Fruit fly (Drosophila melanogaster) whole organism, embryonic: ENCODE data around the gene CG8870.

Source experiments
- CG10274 ChIP-seq: fragments of 200-800 bp; sonication (Bioruptor generic); optimal IDR thresholded peaks from 3 replicates; lab custom pipeline; 2017; ENCODE audit warnings: missing biosample characterization, mild to moderate bottlenecking, missing genetic modification characterization
- CG10543 ChIP-seq: fragments of 200-800 bp; sonication (Bioruptor generic); optimal IDR thresholded peaks from 3 replicates; lab custom pipeline; 2017; ENCODE audit warnings: missing biosample characterization, mild to moderate bottlenecking, missing genetic modification characterization, moderate library complexity
- CG12299 ChIP-seq: fragments of 200-800 bp; sonication (Bioruptor generic); optimal IDR thresholded peaks from 2 replicates; lab custom pipeline; 2018; ENCODE audit warnings: missing biosample characterization, mild to moderate bottlenecking, missing genetic modification characterization
- CG14014 ChIP-seq: fragments of 200-800 bp; sonication (Bioruptor generic); IDR thresholded peaks from 2 replicates; pipeline ENCODE4 v1.3.6; 2022; ENCODE audit warnings: missing biosample characterization, missing genetic modification characterization
- CG14441 ChIP-seq: fragments of 200-800 bp; sonication (Bioruptor generic); IDR thresholded peaks from 2 replicates; pipeline ENCODE4 v1.3.6; 2022; ENCODE audit warnings: missing biosample characterization, missing genetic modification characterization
- CG1602 ChIP-seq: fragments of 200-800 bp; sonication (Bioruptor generic); optimal IDR thresholded peaks from 3 replicates; lab custom pipeline; 2016; ENCODE audit warnings: missing biosample characterization, missing genetic modification characterization
- CG17359 ChIP-seq: fragments of 200-800 bp; sonication (Bioruptor generic); optimal IDR thresholded peaks from 3 replicates; lab custom pipeline; 2018; ENCODE audit warnings: missing biosample characterization, mild to moderate bottlenecking, missing genetic modification characterization, moderate library complexity
- CG2129 ChIP-seq: fragments of 200-800 bp; sonication (Bioruptor generic); IDR thresholded peaks from 2 replicates; pipeline ENCODE4 v1.3.6; 2022; ENCODE audit warnings: missing biosample characterization, missing genetic modification characterization; ENCODE audit not compliant: partially characterized antibody
- CG2678 ChIP-seq: fragments of 200-800 bp; sonication (Bioruptor generic); optimal IDR thresholded peaks from 3 replicates; lab custom pipeline; 2019; ENCODE audit warnings: missing biosample characterization, mild to moderate bottlenecking, missing genetic modification characterization, moderate library complexity
- CG2712 ChIP-seq: fragments of 200-800 bp; optimal IDR thresholded peaks from 3 replicates; lab custom pipeline; 2019; ENCODE audit warnings: missing biosample characterization, mild to moderate bottlenecking, missing genetic modification characterization, moderate library complexity
- CG30020 ChIP-seq: fragments of 200-800 bp; optimal IDR thresholded peaks from 2 replicates; lab custom pipeline; 2019; ENCODE audit warnings: missing biosample characterization, mild to moderate bottlenecking, missing genetic modification characterization, moderate library complexity
- CG31388 ChIP-seq: fragments of 200-800 bp; sonication (Bioruptor generic); optimal IDR thresholded peaks from 2 replicates; lab custom pipeline; 2016; ENCODE audit warnings: missing biosample characterization, missing genetic modification characterization
- CG32532 ChIP-seq: fragments of 200-800 bp; sonication (Bioruptor generic); IDR thresholded peaks from 2 replicates; pipeline ENCODE4 v1.3.6; 2022; ENCODE audit warnings: missing biosample characterization, missing genetic modification characterization
- CG33213 ChIP-seq: fragments of 200-800 bp; sonication (Bioruptor generic); optimal IDR thresholded peaks from 3 replicates; lab custom pipeline; 2016; ENCODE audit warnings: missing biosample characterization, missing genetic modification characterization
- CG3726 ChIP-seq: fragments of 200-800 bp; sonication (Bioruptor generic); IDR thresholded peaks from 3 replicates; pipeline ENCODE4, ENCODE4 v1.3.6; 2022; ENCODE audit warnings: missing biosample characterization, missing genetic modification characterization
- CG6654 ChIP-seq: fragments of 200-800 bp; sonication (Bioruptor generic); optimal IDR thresholded peaks from 2 replicates; lab custom pipeline; 2017; ENCODE audit warnings: missing biosample characterization, mild to moderate bottlenecking, missing genetic modification characterization
- CG6813 ChIP-seq: fragments of 200-800 bp; sonication (Bioruptor generic); optimal IDR thresholded peaks from 2 replicates; lab custom pipeline; 2017; ENCODE audit warnings: missing biosample characterization, missing genetic modification characterization, mild to moderate bottlenecking, moderate library complexity, missing genetic modification reagents
- CG7786 ChIP-seq: fragments of 200-800 bp; sonication (Bioruptor generic); optimal IDR thresholded peaks from 2 replicates; lab custom pipeline; 2016; ENCODE audit warnings: missing biosample characterization, missing genetic modification characterization
- CG7928 ChIP-seq: fragments of 200-800 bp; sonication (Bioruptor generic); optimal IDR thresholded peaks from 2 replicates; lab custom pipeline; 2017; ENCODE audit warnings: missing biosample characterization, mild to moderate bottlenecking, missing genetic modification characterization
- CG8924 ChIP-seq: fragments of 200-800 bp; optimal IDR thresholded peaks from 3 replicates; lab custom pipeline; 2019; ENCODE audit warnings: missing biosample characterization, mild to moderate bottlenecking, missing genetic modification characterization, moderate library complexity
- CG9215 ChIP-seq: fragments of 200-800 bp; sonication (Bioruptor generic); IDR thresholded peaks from 2 replicates; pipeline ENCODE4 v1.3.6; 2022; ENCODE audit warnings: missing biosample characterization, missing genetic modification characterization
- CG9727 ChIP-seq: fragments of 200-800 bp; sonication (Bioruptor generic); optimal IDR thresholded peaks from 3 replicates; lab custom pipeline; 2017; ENCODE audit warnings: missing biosample characterization, mild to moderate bottlenecking, missing genetic modification characterization
- Dbx ChIP-seq: fragments of 200-800 bp; sonication (Bioruptor generic); IDR thresholded peaks from 3 replicates; pipeline ENCODE4 v1.3.6; 2022; ENCODE audit warnings: missing biosample characterization, missing genetic modification characterization
- Dfd ChIP-seq, 2 experiments: fragments of >200 bp; optimal IDR thresholded peaks; 2 replicates each; lab custom pipeline; 2017; ENCODE audit warnings: missing biosample characterization in 2 of 2, missing genetic modification characterization in 2 of 2
- Ets97D ChIP-seq: fragments of 200-800 bp; sonication (Bioruptor generic); optimal IDR thresholded peaks from 3 replicates; lab custom pipeline; 2016; ENCODE audit warnings: missing biosample characterization, missing genetic modification characterization
- GATAe ChIP-seq: fragments of 200-800 bp; sonication (Bioruptor generic); conservative IDR thresholded peaks from 2 replicates; pipeline ENCODE4 v1.3.6; 2022; ENCODE audit warnings: missing biosample characterization, missing genetic modification characterization
- Gug ChIP-seq: fragments of 200-800 bp; sonication (Bioruptor generic); IDR thresholded peaks from 4 replicates; pipeline ENCODE4 v1.3.6; 2022; ENCODE audit warnings: missing biosample characterization, missing genetic modification characterization
- HHEX ChIP-seq: fragments of 200-800 bp; sonication (Bioruptor generic); optimal IDR thresholded peaks from 3 replicates; lab custom pipeline; 2017; ENCODE audit warnings: missing biosample characterization, mild to moderate bottlenecking, missing genetic modification characterization, missing genetic modification reagents
- HLHmδ ChIP-seq: fragments of 200-800 bp; sonication (Bioruptor generic); optimal IDR thresholded peaks from 2 replicates; lab custom pipeline; 2018; ENCODE audit warnings: missing biosample characterization, mild to moderate bottlenecking, missing genetic modification characterization, moderate library complexity
- HmgZ ChIP-seq: fragments of 200-800 bp; sonication (Bioruptor generic); optimal IDR thresholded peaks from 2 replicates; lab custom pipeline; 2018; ENCODE audit warnings: missing biosample characterization, mild to moderate bottlenecking, missing genetic modification characterization
- Hsf ChIP-seq: fragments of 200-800 bp; sonication (Bioruptor generic); optimal IDR thresholded peaks from 3 replicates; lab custom pipeline; 2016; ENCODE audit warnings: missing biosample characterization, missing genetic modification characterization
- NK7.1 ChIP-seq: fragments of 200-800 bp; sonication (Bioruptor generic); optimal IDR thresholded peaks from 3 replicates; lab custom pipeline; 2016; ENCODE audit warnings: missing biosample characterization, missing genetic modification characterization
- Neu2 ChIP-seq: fragments of 200-800 bp; sonication (Bioruptor generic); optimal IDR thresholded peaks from 3 replicates; lab custom pipeline; 2016; ENCODE audit warnings: missing biosample characterization, missing genetic modification characterization, borderline replicate concordance
- Nf-YB ChIP-seq: fragments of 200-800 bp; sonication (Bioruptor generic); optimal IDR thresholded peaks from 3 replicates; lab custom pipeline; 2019; ENCODE audit warnings: missing biosample characterization, mild to moderate bottlenecking, missing genetic modification characterization, moderate library complexity
- NfI ChIP-seq: fragments of 200-800 bp; sonication (Bioruptor generic); optimal IDR thresholded peaks from 3 replicates; lab custom pipeline; 2018; ENCODE audit warnings: missing biosample characterization, mild to moderate bottlenecking, missing genetic modification characterization, moderate library complexity
- Scr ChIP-seq: fragments of 200-800 bp; sonication (Bioruptor generic); IDR thresholded peaks from 2 replicates; pipeline ENCODE4 v1.3.6; 2022; ENCODE audit warnings: missing biosample characterization, missing genetic modification characterization; ENCODE audit not compliant: partially characterized antibody
- Sry-δ ChIP-seq: fragments of 200-800 bp; sonication (Bioruptor generic); optimal IDR thresholded peaks from 2 replicates; lab custom pipeline; 2016; ENCODE audit warnings: missing biosample characterization, missing genetic modification characterization
- Tbp ChIP-seq: fragments of >200 bp; optimal IDR thresholded peaks from 2 replicates; lab custom pipeline; 2018; ENCODE audit warnings: missing biosample characterization, missing genetic modification characterization
- Trl ChIP-seq, 3 experiments: fragments of >200 bp in 2 of 3; fragments of 200-800 bp in 1 of 3; sonication (Bioruptor generic) in 1 of 3; optimal IDR thresholded peaks; 2 replicates in 1 of 3; 3 replicates in 2 of 3; lab custom pipeline; 2016 to 2017; ENCODE audit warnings: missing biosample characterization in 1 of 3, missing genetic modification characterization in 1 of 3
- ab ChIP-seq: fragments of 200-800 bp; sonication (Bioruptor generic); optimal IDR thresholded peaks from 2 replicates; lab custom pipeline; 2016; ENCODE audit warnings: missing biosample characterization, missing genetic modification characterization
- hkb ChIP-seq, 2 experiments: fragments of 200-800 bp in 1 of 2; fragments of >200 bp in 1 of 2; sonication (Bioruptor generic) in 1 of 2; IDR thresholded peaks in 1 of 2; optimal IDR thresholded peaks in 1 of 2; 2 replicates each; pipeline versions ENCODE4 v1.3.6 to Lab custom; 2017 to 2022; ENCODE audit warnings: missing biosample characterization in 1 of 2, missing genetic modification characterization in 1 of 2
- kay ChIP-seq: fragments of 200-800 bp; sonication (Bioruptor generic); optimal IDR thresholded peaks from 2 replicates; lab custom pipeline; 2016; ENCODE audit warnings: missing biosample characterization, missing genetic modification characterization
- mirr ChIP-seq: fragments of 200-800 bp; sonication (Bioruptor generic); optimal IDR thresholded peaks from 3 replicates; lab custom pipeline; 2018; ENCODE audit warnings: missing biosample characterization, mild to moderate bottlenecking, missing genetic modification characterization
- slp2 ChIP-seq: fragments of 200-800 bp; sonication (Bioruptor generic); optimal IDR thresholded peaks from 2 replicates; lab custom pipeline; 2016; ENCODE audit warnings: missing biosample characterization, missing genetic modification characterization
- ssp ChIP-seq: fragments of 200-800 bp; sonication (Bioruptor generic); IDR thresholded peaks from 2 replicates; pipeline ENCODE4 v1.3.6; 2022; ENCODE audit warnings: missing biosample characterization, missing genetic modification characterization
- sug ChIP-seq: fragments of 200-800 bp; optimal IDR thresholded peaks from 2 replicates; lab custom pipeline; 2019; ENCODE audit warnings: missing biosample characterization, mild to moderate bottlenecking, missing genetic modification characterization, moderate library complexity
- unpg ChIP-seq: fragments of 200-800 bp; sonication (Bioruptor generic); optimal IDR thresholded peaks from 3 replicates; lab custom pipeline; 2018; ENCODE audit warnings: missing biosample characterization, mild to moderate bottlenecking, missing genetic modification characterization, moderate library complexity
- wdn ChIP-seq: fragments of 200-800 bp; sonication (Bioruptor generic); IDR thresholded peaks from 2 replicates; pipeline ENCODE4 v1.3.6; 2022; ENCODE audit warnings: missing biosample characterization, missing genetic modification characterization

CG8870 gene

dm6 chr3R:13381744-13382435 is 2.2 kb downstream of the CG8870 start, which contains the start of the genes mRpS21 and Droj2 (continued):
- TF ChIP-seq CG32532 (GFP tag; lab: Robert Waterston, UW) = peak; percentile 49; the same call in 1 of the 2 replicates
- TF ChIP-seq Sry-δ = peak; percentile 41
- TF ChIP-seq Tbp (GFP tag; lab: Kevin White, UChicago) = peak; percentile 20
- peak; percentile 7 for TF ChIP-seq Nf-YB (GFP tag; lab: Kevin White, UChicago)
- peak; percentile 74 for TF ChIP-seq CG30020 (tag; lab: Kevin White, UChicago)
- peak; percentile 9 for TF ChIP-seq CG17359 (tag; lab: Kevin White, UChicago)
- no peak for TF ChIP-seq CG10274 (GFP tag; lab: Kevin White, UChicago)
- peak; percentile 77 for TF ChIP-seq sug
- TF ChIP-seq CG10543 = peak; percentile 81
- no peak; the same call in 1 of the 2 replicates for TF ChIP-seq CG9215 (GFP tag; lab: Robert Waterston, UW)
- TF ChIP-seq HmgZ (tag; lab: Kevin White, UChicago) = peak; percentile 66
- TF ChIP-seq Dfd (GFP tag; optimal IDR thresholded peaks at IDR 0.05; lab: Kevin White, UChicago) = no peak
- peak; percentile 9 for TF ChIP-seq CG1602 (GFP tag; lab: Kevin White, UChicago)
- no peak for TF ChIP-seq ssp
- TF ChIP-seq Scr (GFP tag; lab: Robert Waterston, UW) = peak; percentile 51
- TF ChIP-seq Trl (optimal IDR thresholded peaks at IDR 0.05; lab: Kevin White, UChicago) = no peak
- TF ChIP-seq Trl (GFP tag; optimal IDR thresholded peaks at IDR 0.05; lab: Kevin White, UChicago) = peak; percentile 29
- peak; percentile 30 for TF ChIP-seq NfI (GFP tag; lab: Kevin White, UChicago)
- TF ChIP-seq CG2129 (GFP tag; lab: Robert Waterston, UW) = no peak
- TF ChIP-seq CG33213 (GFP tag; lab: Kevin White, UChicago) = peak; percentile 28
- peak; percentile 12 for TF ChIP-seq kay
- TF ChIP-seq slp2 = peak; percentile 26
- peak; percentile 18 for TF ChIP-seq CG12299 (tag; lab: Kevin White, UChicago)
- TF ChIP-seq HHEX (GFP tag; lab: Kevin White, UChicago) = peak; percentile 26
- TF ChIP-seq Ets97D (GFP tag; lab: Kevin White, UChicago) = peak; percentile 82
- no peak for TF ChIP-seq CG3726 (GFP tag; lab: Robert Waterston, UW)
- TF ChIP-seq CG2712 (tag; lab: Kevin White, UChicago) = peak; percentile 64
- peak; percentile 2 for TF ChIP-seq CG7786 (GFP tag; lab: Kevin White, UChicago)
- 0 out of 4 replicates have a peak, but pooled peaks have one; percentile 12 for TF ChIP-seq Gug (GFP tag; lab: Robert Waterston, UW)
- peak; percentile 18 for TF ChIP-seq unpg (GFP tag; lab: Kevin White, UChicago)
- no peak for TF ChIP-seq CG31388 (GFP tag; lab: Kevin White, UChicago)
- TF ChIP-seq wdn (GFP tag; lab: Robert Waterston, UW) = no peak
- TF ChIP-seq CG9727 (GFP tag; lab: Kevin White, UChicago) = peak; percentile 40
- peak; percentile 35 for TF ChIP-seq hkb (optimal IDR thresholded peaks at IDR 0.05; lab: Kevin White, UChicago)
- TF ChIP-seq hkb (GFP tag; IDR thresholded peaks at IDR 0.05; lab: Robert Waterston, UW) = no peak; the same call in 1 of the 2 replicates
- TF ChIP-seq CG14441 (GFP tag; lab: Robert Waterston, UW) = peak; percentile 14; the same call in 1 of the 2 replicates
- TF ChIP-seq CG14014 (GFP tag; lab: Robert Waterston, UW) = peak; percentile 43; the same call in 1 of the 2 replicates
- peak; percentile 34 for TF ChIP-seq Hsf (GFP tag; lab: Kevin White, UChicago)
- TF ChIP-seq CG2678 (tag; lab: Kevin White, UChicago) = peak; percentile 65
- TF ChIP-seq ab = peak; percentile 25
- TF ChIP-seq CG8924 (tag; lab: Kevin White, UChicago) = peak; percentile 83
- peak; percentile 17 for TF ChIP-seq mirr (GFP tag; lab: Kevin White, UChicago)
- TF ChIP-seq Dbx (GFP tag; lab: Robert Waterston, UW) = 0 out of 3 replicates have a peak, but pooled peaks have one; percentile 38
- TF ChIP-seq HLHmδ (GFP tag; lab: Kevin White, UChicago) = no peak
- TF ChIP-seq CG6654 = no peak
- TF ChIP-seq GATAe (GFP tag; lab: Robert Waterston, UW) = no peak
- TF ChIP-seq CG7928 (GFP tag; lab: Kevin White, UChicago) = peak; percentile 89
- TF ChIP-seq NK7.1 (GFP tag; lab: Kevin White, UChicago) = peak; percentile 6
- TF ChIP-seq CG6813 (GFP tag; lab: Kevin White, UChicago) = no peak
- TF ChIP-seq Neu2 (GFP tag; lab: Kevin White, UChicago) = no peak
